Worm (Caenorhabditis elegans) whole organism, L1 larva: Measurements from ENCODE around the gene tos-1.

Experiments used
- Y116A8C.19 ChIP-seq: sonication (generic microtip); optimal IDR thresholded peaks from 2 replicates; lab custom pipeline; 2016; ENCODE audit warnings: missing compliant biosample characterization, missing genetic modification characterization, borderline replicate concordance
- aha-1 ChIP-seq: fragments of 150-350 bp; optimal IDR thresholded peaks from 2 replicates; lab custom pipeline; 2014; ENCODE audit warnings: missing biosample characterization, missing genetic modification characterization
- blmp-1 ChIP-seq: fragments of 150-350 bp; optimal IDR thresholded peaks from 2 replicates; lab custom pipeline; 2014; ENCODE audit warnings: missing biosample characterization, missing genetic modification characterization
- ceh-82 ChIP-seq, 3 experiments: fragments of 150-350 bp in 1 of 3; sonication (generic microtip) in 2 of 3; optimal IDR thresholded peaks; 2 replicates each; lab custom pipeline; 2014 to 2017; ENCODE audit warnings: missing biosample characterization in 3 of 3, missing genetic modification characterization in 3 of 3
- ceh-88 ChIP-seq: fragments of 200-800 bp; sonication (Bioruptor generic); IDR thresholded peaks from 2 replicates; pipeline ENCODE4 v1.3.6; 2022; ENCODE audit warnings: missing genetic modification characterization, missing compliant biosample characterization
- dpl-1 ChIP-seq, 3 experiments: fragments of 150-350 bp in 2 of 3; sonication (generic microtip) in 1 of 3; optimal IDR thresholded peaks; 2 replicates each; lab custom pipeline; 2014 to 2017; ENCODE audit warnings: missing biosample characterization in 3 of 3, missing genetic modification characterization in 3 of 3, missing genetic modification reagents in 3 of 3
- dsc-1 ChIP-seq: sonication (generic microtip); optimal IDR thresholded peaks from 2 replicates; lab custom pipeline; 2016; ENCODE audit warnings: mild to moderate bottlenecking, missing genetic modification characterization, missing compliant biosample characterization
- efl-1 ChIP-seq, 4 experiments: fragments of 150-350 bp; optimal IDR thresholded peaks in 3 of 4; peaks in 1 of 4; 1 replicate in 1 of 4; 2 replicates in 3 of 4; lab custom pipeline; 2014; ENCODE audit warnings: missing biosample characterization in 2 of 4, missing genetic modification characterization in 2 of 4, missing genetic modification reagents in 2 of 4
- efl-3 ChIP-seq: fragments of 200-800 bp; sonication (Bioruptor generic); optimal IDR thresholded peaks from 2 replicates; lab custom pipeline; 2018; ENCODE audit warnings: mild to moderate bottlenecking, missing genetic modification characterization, missing compliant biosample characterization
- ets-5 ChIP-seq: fragments of 200-800 bp; sonication (Bioruptor generic); IDR thresholded peaks from 2 replicates; pipeline ENCODE4 v1.3.6; 2022; ENCODE audit warnings: missing genetic modification characterization, missing compliant biosample characterization
- fkh-10 ChIP-seq: sonication (generic microtip); optimal IDR thresholded peaks from 2 replicates; lab custom pipeline; 2017; ENCODE audit warnings: missing biosample characterization, missing genetic modification reagents, missing genetic modification characterization
- hpl-2 ChIP-seq: fragments of 150-350 bp; optimal IDR thresholded peaks from 2 replicates; lab custom pipeline; 2014; ENCODE audit warnings: missing biosample characterization, missing genetic modification reagents, missing genetic modification characterization
- isw-1 ChIP-seq: fragments of 200-800 bp; sonication (Bioruptor generic); IDR thresholded peaks from 2 replicates; pipeline ENCODE4 v1.3.6; 2022; ENCODE audit warnings: missing genetic modification characterization, missing compliant biosample characterization
- lin-14 ChIP-seq: fragments of 200-800 bp; sonication (Bioruptor generic); optimal IDR thresholded peaks from 2 replicates; lab custom pipeline; 2018; ENCODE audit warnings: mild to moderate bottlenecking, missing genetic modification characterization, moderate library complexity, missing compliant biosample characterization
- lin-15B ChIP-seq: fragments of 150-350 bp; sonication (generic microtip); optimal IDR thresholded peaks from 3 replicates; lab custom pipeline; 2014; ENCODE audit warnings: missing biosample characterization, missing genetic modification characterization
- lin-35 ChIP-seq, 2 experiments: fragments of 150-350 bp; optimal IDR thresholded peaks; 2 replicates each; lab custom pipeline; 2014; ENCODE audit warnings: missing biosample characterization in 2 of 2, missing genetic modification characterization in 2 of 2, missing genetic modification reagents in 2 of 2
- lin-39 ChIP-seq: fragments of 150-350 bp; optimal IDR thresholded peaks from 2 replicates; lab custom pipeline; 2014; ENCODE audit warnings: missing biosample characterization, missing genetic modification reagents, missing genetic modification characterization
- lsy-2 ChIP-seq, 2 experiments: fragments of 150-350 bp; optimal IDR thresholded peaks; 2 replicates each; lab custom pipeline; 2014; ENCODE audit warnings: missing biosample characterization in 2 of 2, missing genetic modification characterization in 2 of 2
- mdl-1 ChIP-seq, 2 experiments: fragments of 150-350 bp; optimal IDR thresholded peaks; 2 replicates each; lab custom pipeline; 2014 to 2017; ENCODE audit warnings: missing biosample characterization in 2 of 2, missing genetic modification characterization in 2 of 2, inconsistent platforms in 1 of 2
- mef-2 ChIP-seq: fragments of 150-350 bp; optimal IDR thresholded peaks from 2 replicates; lab custom pipeline; 2014; ENCODE audit warnings: missing biosample characterization, missing genetic modification characterization
- nhr-12 ChIP-seq: sonication (generic microtip); optimal IDR thresholded peaks from 2 replicates; lab custom pipeline; 2017; ENCODE audit warnings: missing biosample characterization, missing genetic modification characterization
- nhr-19 ChIP-seq: fragments of 200-800 bp; sonication (Bioruptor generic); conservative IDR thresholded peaks from 2 replicates; pipeline ENCODE4 v1.3.6; 2022; ENCODE audit warnings: missing genetic modification characterization, missing compliant biosample characterization
- nhr-237 ChIP-seq: fragments of 150-350 bp; optimal IDR thresholded peaks from 2 replicates; lab custom pipeline; 2014; ENCODE audit warnings: missing biosample characterization, missing genetic modification characterization
- nhr-76 ChIP-seq: sonication (generic microtip); optimal IDR thresholded peaks from 2 replicates; lab custom pipeline; 2017; ENCODE audit warnings: missing biosample characterization, missing genetic modification characterization
- nhr-77 ChIP-seq: fragments of 150-350 bp; optimal IDR thresholded peaks from 2 replicates; lab custom pipeline; 2014; ENCODE audit warnings: missing biosample characterization, missing genetic modification characterization
- nhr-84 ChIP-seq: sonication (generic microtip); optimal IDR thresholded peaks from 2 replicates; lab custom pipeline; 2017; ENCODE audit warnings: missing biosample characterization, missing genetic modification characterization
- pag-3 ChIP-seq: sonication (generic microtip); optimal IDR thresholded peaks from 2 replicates; lab custom pipeline; 2017; ENCODE audit warnings: missing genetic modification characterization, mild to moderate bottlenecking, missing compliant biosample characterization, antibody characterized with exemption, borderline replicate concordance; ENCODE audit not compliant: insufficient read depth
- snpc-4 ChIP-seq: fragments of 150-350 bp; optimal IDR thresholded peaks from 2 replicates; lab custom pipeline; 2014; ENCODE audit warnings: missing biosample characterization, missing genetic modification characterization
- snu-23 ChIP-seq: sonication (generic microtip); optimal IDR thresholded peaks from 2 replicates; lab custom pipeline; 2016; ENCODE audit warnings: missing genetic modification characterization, missing compliant biosample characterization
- sox-4 ChIP-seq: sonication (generic microtip); optimal IDR thresholded peaks from 2 replicates; lab custom pipeline; 2016; ENCODE audit warnings: missing genetic modification characterization, missing compliant biosample characterization
- sptf-1 ChIP-seq: fragments of 150-350 bp; optimal IDR thresholded peaks from 2 replicates; lab custom pipeline; 2014; ENCODE audit warnings: missing biosample characterization, missing genetic modification characterization
- sup-37 ChIP-seq: fragments of 200-800 bp; sonication (Bioruptor generic); optimal IDR thresholded peaks from 2 replicates; lab custom pipeline; 2018; ENCODE audit warnings: mild to moderate bottlenecking, missing genetic modification characterization, missing compliant biosample characterization
- unc-30 ChIP-seq: sonication (generic microtip); optimal IDR thresholded peaks from 2 replicates; lab custom pipeline; 2017; ENCODE audit warnings: missing biosample characterization, missing genetic modification characterization
- unc-86 ChIP-seq: sonication (generic microtip); optimal IDR thresholded peaks from 2 replicates; lab custom pipeline; 2016; ENCODE audit warnings: missing genetic modification characterization, missing compliant biosample characterization
- xbp-1 ChIP-seq: sonication (generic microtip); optimal IDR thresholded peaks from 2 replicates; lab custom pipeline; 2016; ENCODE audit warnings: missing genetic modification characterization, missing compliant biosample characterization
- zag-1 ChIP-seq: fragments of 150-350 bp; optimal IDR thresholded peaks from 2 replicates; lab custom pipeline; 2014; ENCODE audit warnings: missing biosample characterization, missing genetic modification characterization
- ztf-11 ChIP-seq, 2 experiments: sonication (generic microtip); optimal IDR thresholded peaks; 2 replicates each; lab custom pipeline; 2016 to 2017; ENCODE audit warnings: missing genetic modification characterization in 2 of 2, missing biosample characterization in 1 of 2, missing compliant biosample characterization in 1 of 2
- ztf-4 ChIP-seq: fragments of 150-350 bp; optimal IDR thresholded peaks from 2 replicates; lab custom pipeline; 2014; ENCODE audit warnings: missing biosample characterization, missing genetic modification characterization

The tos-1 gene

ce11 chrV:9314408-9314807 lies 29.6 kb downstream of the tos-1 start:
- TF ChIP-seq ceh-82 (tag; optimal IDR thresholded peaks at IDR 0.05; lab: Kevin White, UChicago) (no peak), nhr-77 (no peak), pag-3 (no peak), dsc-1 (tag; lab: Kevin White, UChicago) (no peak), isw-1 (GFP tag; lab: Robert Waterston, UW) (no peak), sox-4 (tag; lab: Kevin White, UChicago) (no peak), nhr-76 (tag; lab: Kevin White, UChicago) (no peak), blmp-1 (tag; lab: Kevin White, UChicago) (no peak), nhr-19 (GFP tag; lab: Robert Waterston, UW) (no peak), nhr-84 (no peak), lin-39 (no peak)

DNA sequence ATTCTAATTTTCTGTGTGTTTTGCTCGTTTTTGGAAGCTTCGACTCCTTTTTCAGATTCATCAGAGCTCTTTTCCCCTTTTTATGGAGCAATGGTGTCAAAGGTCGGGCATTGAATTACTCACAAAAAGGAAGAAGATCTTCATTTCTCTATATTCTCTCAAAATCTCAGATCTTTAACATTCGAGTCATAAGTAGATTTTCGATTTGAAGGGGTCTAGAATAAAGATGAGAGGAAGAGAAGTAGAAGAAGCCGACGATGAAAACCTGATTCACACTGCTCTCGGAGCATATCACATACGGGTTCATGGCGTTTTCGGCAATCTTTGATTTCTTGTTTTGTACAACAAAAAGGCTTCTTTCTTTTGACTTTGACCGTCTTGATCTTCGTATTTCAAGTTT lies 31.6 kb downstream of the tos-1 start:
- TF ChIP-seq lin-14 (GFP tag; lab: Kevin White, UChicago) (peak; percentile 24), efl-1 (optimal IDR thresholded peaks at IDR 0.05; lab: Kevin White, UChicago) (no peak), efl-1 (GFP tag; optimal IDR thresholded peaks at IDR 0.05 in 1 of 2; lab: Kevin White, UChicago) (peak in 1 of 2 experiments; percentile 59), nhr-12 (no peak), fkh-10 (GFP tag; lab: Kevin White, UChicago) (peak; percentile 85)

- TF ChIP-seq efl-1 (optimal IDR thresholded peaks at IDR 0.05; lab: Kevin White, UChicago) (no peak), efl-1 (GFP tag; optimal IDR thresholded peaks at IDR 0.05 in 1 of 2; lab: Kevin White, UChicago) (peak in 1 of 2 experiments; percentile 29), sox-4 (tag; lab: Kevin White, UChicago) (no peak), blmp-1 (tag; lab: Kevin White, UChicago) (peak; percentile 26), ztf-11 (tag; optimal IDR thresholded peaks at IDR 0.05; lab: Kevin White, UChicago) (no peak), lin-15B (no peak)
Observed at ce11 chrV:9305116-9305515, 38.9 kb downstream of the tos-1 start, which contains the start of gene F44A2.3. Gene F44A2.3, plus strand, starts transcription at chrV:9305416.

- TF ChIP-seq dsc-1 (tag; lab: Kevin White, UChicago) = no peak
- no peak for TF ChIP-seq mdl-1 (tag; optimal IDR thresholded peaks at IDR 0.05; lab: Kevin White, UChicago)
- no peak for TF ChIP-seq efl-3 (GFP tag; lab: Kevin White, UChicago)
- no peak for TF ChIP-seq unc-86 (tag; lab: Kevin White, UChicago)
- no peak for TF ChIP-seq ets-5 (GFP tag; lab: Robert Waterston, UW)
- TF ChIP-seq zag-1 (tag; lab: Kevin White, UChicago) = no peak
- TF ChIP-seq ztf-11 (tag; optimal IDR thresholded peaks at IDR 0.05; lab: Kevin White, UChicago) = no peak
- no peak for TF ChIP-seq ztf-4
- TF ChIP-seq xbp-1 (tag; lab: Kevin White, UChicago) = no peak
- TF ChIP-seq lsy-2 (tag; optimal IDR thresholded peaks at IDR 0.05; lab: Kevin White, UChicago) = no peak
- no peak for TF ChIP-seq dpl-1 (GFP tag; optimal IDR thresholded peaks at IDR 0.05; lab: Kevin White, UChicago)
- TF ChIP-seq ceh-88 (GFP tag; lab: Robert Waterston, UW) = no peak
- no peak for TF ChIP-seq hpl-2 (GFP tag; lab: Kevin White, UChicago)
- no peak for TF ChIP-seq nhr-84
- TF ChIP-seq mef-2 (tag; lab: Kevin White, UChicago) = no peak
- TF ChIP-seq nhr-19 (GFP tag; lab: Robert Waterston, UW) = no peak
- TF ChIP-seq isw-1 (GFP tag; lab: Robert Waterston, UW) = no peak
- TF ChIP-seq aha-1 (tag; lab: Kevin White, UChicago) = no peak
Observed at ce11 chrV:9303026-9303425, 41.0 kb downstream of the tos-1 start, which contains the start of gene nhr-39. Gene nhr-39, plus strand, starts transcription at chrV:9303326.

DNA sequence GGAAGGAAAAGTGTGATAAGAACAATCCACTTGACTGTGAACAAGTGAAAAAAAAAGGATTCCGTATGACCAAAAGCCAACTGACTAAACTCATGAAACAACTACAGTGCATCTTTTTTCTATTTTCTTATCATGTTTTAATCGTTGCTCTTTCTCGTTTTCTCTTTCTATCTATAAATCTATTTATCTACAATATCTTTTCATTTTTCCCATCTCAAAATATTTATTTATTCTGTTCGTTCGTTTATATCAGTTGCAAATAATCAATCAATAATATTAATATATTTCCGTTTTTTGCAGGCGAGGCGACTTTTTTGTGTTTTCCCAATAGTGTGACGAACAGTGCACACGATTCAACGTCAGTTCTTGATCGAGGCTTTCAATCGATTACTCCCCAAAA lies 46.7 kb downstream of the tos-1 start, which contains the start of gene F44A2.5:
Gene F44A2.5 (plus strand): TSS at position 301 of the 400 bp plus-strand sequence.
- TF ChIP-seq sptf-1 (tag; lab: Kevin White, UChicago) = no peak
- no peak for TF ChIP-seq nhr-84
- no peak for TF ChIP-seq snpc-4 (tag; lab: Kevin White, UChicago)
- TF ChIP-seq sup-37 (GFP tag; lab: Kevin White, UChicago) = no peak
- TF ChIP-seq lin-35 (GFP tag; optimal IDR thresholded peaks at IDR 0.05; lab: Kevin White, UChicago) = no peak
- TF ChIP-seq nhr-237 (tag; lab: Kevin White, UChicago) = no peak
- TF ChIP-seq snu-23 = no peak
- TF ChIP-seq Y116A8C.19 = no peak
- TF ChIP-seq unc-30 (tag; lab: Kevin White, UChicago) = no peak
- TF ChIP-seq lsy-2 (tag; optimal IDR thresholded peaks at IDR 0.05; lab: Kevin White, UChicago) = no peak
- no peak for TF ChIP-seq nhr-12
- TF ChIP-seq lin-14 (GFP tag; lab: Kevin White, UChicago) = no peak
